Worm (Caenorhabditis elegans) whole organism, L3 larva: Measurements from ENCODE around the gene mnk-1.

Experiments used
- aly-2 ChIP-seq: fragments of 150-350 bp; optimal IDR thresholded peaks from 2 replicates; lab custom pipeline; 2014; ENCODE audit warnings: missing biosample characterization, missing genetic modification characterization
- mdl-1 ChIP-seq: fragments of 150-350 bp; optimal IDR thresholded peaks from 2 replicates; lab custom pipeline; 2014; ENCODE audit warnings: missing biosample characterization, missing genetic modification characterization
- nhr-11 ChIP-seq: fragments of 150-350 bp; optimal IDR thresholded peaks from 2 replicates; lab custom pipeline; 2014; ENCODE audit warnings: missing biosample characterization, missing genetic modification characterization
- nhr-237 ChIP-seq: fragments of 150-350 bp; optimal IDR thresholded peaks from 2 replicates; lab custom pipeline; 2014; ENCODE audit warnings: missing biosample characterization, missing genetic modification characterization
- nhr-28 ChIP-seq: fragments of 150-350 bp; optimal IDR thresholded peaks from 2 replicates; lab custom pipeline; 2014; ENCODE audit warnings: missing biosample characterization, missing genetic modification characterization
- nhr-76 ChIP-seq: fragments of 150-350 bp; sonication (generic microtip); optimal IDR thresholded peaks from 5 replicates; lab custom pipeline; 2014; ENCODE audit warnings: missing biosample characterization, missing genetic modification characterization
- nhr-77 ChIP-seq: fragments of 150-350 bp; optimal IDR thresholded peaks from 2 replicates; lab custom pipeline; 2014; ENCODE audit warnings: missing biosample characterization, missing genetic modification characterization
- snpc-4 ChIP-seq: fragments of 150-350 bp; optimal IDR thresholded peaks from 2 replicates; lab custom pipeline; 2014; ENCODE audit warnings: missing biosample characterization, missing genetic modification characterization
- unc-39 ChIP-seq: sonication (generic microtip); optimal IDR thresholded peaks from 4 replicates; lab custom pipeline; 2017; ENCODE audit warnings: missing biosample characterization, missing genetic modification characterization
- unc-62 ChIP-seq: fragments of 150-350 bp; sonication (generic microtip); optimal IDR thresholded peaks from 4 replicates; lab custom pipeline; 2014; ENCODE audit warnings: missing biosample characterization, missing genetic modification reagents, missing genetic modification characterization

DNA sequence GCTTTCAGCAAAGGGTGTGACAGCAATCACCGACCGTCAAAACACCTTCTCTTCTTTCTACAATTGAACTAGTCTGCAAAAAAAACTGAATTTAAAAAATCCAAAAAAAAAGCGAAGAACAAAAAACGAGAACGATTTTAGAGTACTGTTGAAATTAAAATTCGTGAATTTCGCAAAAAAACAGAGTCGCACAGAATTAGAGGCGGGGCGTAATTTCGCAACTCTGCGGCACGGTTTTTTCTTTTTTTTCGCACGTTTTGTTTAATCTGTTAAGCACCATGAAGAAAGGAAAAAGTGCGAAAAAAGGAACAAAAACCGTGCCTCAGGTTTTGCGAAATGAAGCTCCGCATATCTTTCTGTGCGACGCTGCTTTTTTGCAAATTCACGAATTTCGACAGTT is at the start of gene mnk-1:
- TF ChIP-seq aly-2 (tag; lab: Kevin White, UChicago) (no peak), nhr-237 (tag; lab: Kevin White, UChicago) (no peak), mdl-1 (tag; lab: Kevin White, UChicago) (no peak), unc-39 (tag; lab: Kevin White, UChicago) (no peak), nhr-28 (tag; lab: Kevin White, UChicago) (no peak), nhr-11 (no peak), unc-62 (GFP tag; lab: Kevin White, UChicago) (no peak), snpc-4 (tag; lab: Kevin White, UChicago) (no peak), nhr-77 (tag; lab: Kevin White, UChicago) (no peak), nhr-76 (no peak)
